Fruit fly (Drosophila melanogaster) S2 (cell line): Measurements from ENCODE around the gene Teh1.

ENCODE experiments used
- CG8478 ChIP-seq: fragments of >200 bp; optimal IDR thresholded peaks from 2 replicates; lab custom pipeline; 2018
- CTCF ChIP-seq, 2 experiments: fragments of >200 bp; optimal IDR thresholded peaks; 2 replicates each; lab custom pipeline; 2018

DNA sequence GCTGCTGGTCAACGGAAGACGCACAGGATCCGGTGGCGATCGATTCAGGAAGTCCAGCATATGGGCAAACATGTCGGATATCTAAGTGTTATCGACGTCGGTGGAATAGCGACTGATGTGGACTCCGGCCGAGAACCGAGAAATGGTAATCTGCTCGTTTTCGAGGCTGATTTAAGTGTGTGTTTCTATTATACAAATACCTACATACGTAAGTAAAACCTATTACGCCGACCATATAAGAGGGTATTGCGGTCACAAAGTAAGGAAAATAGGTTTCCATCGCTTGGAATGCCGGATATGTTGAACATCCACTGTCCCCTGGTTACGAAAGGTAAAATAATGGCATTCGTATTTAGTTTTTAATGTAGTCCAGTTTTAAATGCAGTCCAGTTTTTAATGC, 49.6 kb downstream of the Teh1 start, which contains the start of gene CG9459:
- no peak for TF ChIP-seq CG8478
- TF ChIP-seq CTCF (optimal IDR thresholded peaks at IDR 0.05; lab: Kevin White, UChicago): no peak
